Fruit fly (Drosophila melanogaster): ENCODE data around the gene CG42564.

The CG42564 gene

dm6 chr3R:6405674-6406565 is 31.6 kb downstream of the CG42564 start, which contains the start of gene Dmtn (continued):
- TF ChIP-seq CG33213 (GFP tag; optimal IDR thresholded peaks at IDR 0.05) (peak; percentile 15), pho (GFP tag; optimal IDR thresholded peaks at IDR 0.05) (no peak), CG32772 (GFP tag; IDR thresholded peaks at IDR 0.05) (no peak), CG32767 (GFP tag; IDR thresholded peaks at IDR 0.05) (no peak), CG8944 (GFP tag; optimal IDR thresholded peaks at IDR 0.05) (no peak), CG1024 (GFP tag; IDR thresholded peaks at IDR 0.05) (no peak), ERR (GFP tag; optimal IDR thresholded peaks at IDR 0.05) (peak; percentile 41), CG4617 (GFP tag; optimal IDR thresholded peaks at IDR 0.05; ENCODE audit: borderline replicate concordance) (no peak), CG33557 (GFP tag; optimal IDR thresholded peaks at IDR 0.05) (no peak), CG1602 (GFP tag; optimal IDR thresholded peaks at IDR 0.05) (peak; percentile 23), CG12744 (GFP tag; optimal IDR thresholded peaks at IDR 0.05) (no peak), Jarid2 (GFP tag; optimal IDR thresholded peaks at IDR 0.05) (peak; percentile 95), dm (GFP tag; optimal IDR thresholded peaks at IDR 0.05) (peak; percentile 0), pum (GFP tag; optimal IDR thresholded peaks at IDR 0.05) (no peak), Elba2 (GFP tag; optimal IDR thresholded peaks at IDR 0.05) (peak; percentile 43), CG5245 (GFP tag; optimal IDR thresholded peaks at IDR 0.05) (no peak), Poxn (GFP tag; IDR thresholded peaks at IDR 0.05) (no peak), al (GFP tag; IDR thresholded peaks at IDR 0.05) (no peak), CG17568 (GFP tag; optimal IDR thresholded peaks at IDR 0.05) (peak; percentile 37), knrl (GFP tag; IDR thresholded peaks at IDR 0.05; ENCODE audit: partially characterized antibody) (no peak), ham (GFP tag; IDR thresholded peaks at IDR 0.05) (no peak), Lpt (GFP tag; optimal IDR thresholded peaks at IDR 0.05) (no peak), h (optimal IDR thresholded peaks at IDR 0.05) (no peak), CG17912 (GFP tag; optimal IDR thresholded peaks at IDR 0.05) (peak; percentile 16), CG11456 (GFP tag; IDR thresholded peaks at IDR 0.05) (no peak), dmrt99B (tag; optimal IDR thresholded peaks at IDR 0.05) (peak; percentile 5), Blimp-1 (GFP tag; optimal IDR thresholded peaks at IDR 0.05) (no peak), E2f1 (GFP tag; IDR thresholded peaks at IDR 0.05) (no peak), CG12155 (GFP tag; optimal IDR thresholded peaks at IDR 0.05) (peak; percentile 33), Nf-YC (tag; optimal IDR thresholded peaks at IDR 0.05) (peak; percentile 10)

dm6 chr3R:6406566-6407098 is 32.4 kb downstream of the CG42564 start, which contains the start of gene gpp:
Gene gpp (plus strand): TSS chr3R:6406855.
- TF ChIP-seq ken (GFP tag; IDR thresholded peaks at IDR 0.05), result no peak
- TF ChIP-seq ftz-f1 (GFP tag; optimal IDR thresholded peaks at IDR 0.05), result peak; percentile 7
- no peak for TF ChIP-seq sens-2 (GFP tag; IDR thresholded peaks at IDR 0.05)
- no peak for TF ChIP-seq Xbp1 (GFP tag; optimal IDR thresholded peaks at IDR 0.05)
- TF ChIP-seq BEAF-32 (GFP tag; optimal IDR thresholded peaks at IDR 0.05), result peak; percentile 37
- peak; percentile 38 for TF ChIP-seq CG17829 (tag; optimal IDR thresholded peaks at IDR 0.05)
- TF ChIP-seq CG9797 (GFP tag; optimal IDR thresholded peaks at IDR 0.05), result peak; percentile 23
- peak in 1 of 2 experiments; percentile 80 for TF ChIP-seq eve (GFP tag; optimal IDR thresholded peaks at IDR 0.05)
- TF ChIP-seq grau (tag; optimal IDR thresholded peaks at IDR 0.05), result peak; percentile 9
- TF ChIP-seq CG11456 (GFP tag; IDR thresholded peaks at IDR 0.05), result no peak
- peak; percentile 24 for TF ChIP-seq sug (tag; optimal IDR thresholded peaks at IDR 0.05)
- TF ChIP-seq maf-S (GFP tag; optimal IDR thresholded peaks at IDR 0.05), result peak; percentile 7
- peak; percentile 24 for TF ChIP-seq scrt (GFP tag; optimal IDR thresholded peaks at IDR 0.05)
- TF ChIP-seq Hmr (GFP tag; optimal IDR thresholded peaks at IDR 0.05), result peak; percentile 12
- no peak for TF ChIP-seq jing (GFP tag; optimal IDR thresholded peaks at IDR 0.05)
- peak; percentile 62 for TF ChIP-seq Sry-δ (GFP tag; optimal IDR thresholded peaks at IDR 0.05)
- TF ChIP-seq Pdp1 (GFP tag; optimal IDR thresholded peaks at IDR 0.05), result peak; percentile 19 to 92
- no peak for TF ChIP-seq Hr51 (GFP tag; optimal IDR thresholded peaks at IDR 0.05)
- TF ChIP-seq CG33213 (GFP tag; optimal IDR thresholded peaks at IDR 0.05), result peak; percentile 31
- peak; percentile 23 for TF ChIP-seq CG9437 (GFP tag; optimal IDR thresholded peaks at IDR 0.05)
- peak; percentile 18 for TF ChIP-seq CG12104 (GFP tag; optimal IDR thresholded peaks at IDR 0.05)
- peak; percentile 30 for TF ChIP-seq CG2712 (tag; optimal IDR thresholded peaks at IDR 0.05)

All from whole organism, embryonic.